Fruit fly (Drosophila melanogaster) whole organism, embryonic: ENCODE results near the gene mtsh.

ENCODE experiments used
- Antp ChIP-seq: fragments of 200-800 bp; sonication (Bioruptor generic); optimal IDR thresholded peaks from 3 replicates; lab custom pipeline; 2016; ENCODE audit warnings: missing biosample characterization, missing genetic modification characterization
- B-H2 ChIP-seq: fragments of 200-800 bp; sonication (Bioruptor generic); optimal IDR thresholded peaks from 2 replicates; lab custom pipeline; 2018; ENCODE audit warnings: missing biosample characterization, mild to moderate bottlenecking, missing genetic modification characterization
- BEAF-32 ChIP-seq: fragments of 200-800 bp; sonication (Bioruptor generic); optimal IDR thresholded peaks from 3 replicates; lab custom pipeline; 2017; ENCODE audit warnings: missing biosample characterization, missing genetic modification characterization, mild to moderate bottlenecking, moderate library complexity, missing genetic modification reagents
- Bdp1 ChIP-seq: fragments of 200-800 bp; sonication (Bioruptor generic); optimal IDR thresholded peaks from 3 replicates; lab custom pipeline; 2016; ENCODE audit warnings: missing biosample characterization, missing genetic modification characterization
- CG10321 ChIP-seq: fragments of 200-800 bp; sonication (Bioruptor generic); IDR thresholded peaks from 2 replicates; pipeline ENCODE4 v1.3.6; 2022; ENCODE audit warnings: missing biosample characterization, missing genetic modification characterization
- CG11085 ChIP-seq: fragments of 200-800 bp; sonication (Bioruptor generic); IDR thresholded peaks from 2 replicates; pipeline ENCODE4 v1.3.6; 2022; ENCODE audit warnings: missing biosample characterization, missing genetic modification characterization
- CG11398 ChIP-seq: fragments of 200-800 bp; sonication (Bioruptor generic); optimal IDR thresholded peaks from 2 replicates; lab custom pipeline; 2016; ENCODE audit warnings: missing biosample characterization, missing genetic modification characterization
- CG11695 ChIP-seq: fragments of 200-800 bp; sonication (Bioruptor generic); IDR thresholded peaks from 3 replicates; pipeline ENCODE4 v1.3.6; 2022; ENCODE audit warnings: missing biosample characterization, missing genetic modification characterization
- CG11696 ChIP-seq: fragments of 200-800 bp; sonication (Bioruptor generic); IDR thresholded peaks from 2 replicates; pipeline ENCODE4 v1.3.6; 2022; ENCODE audit warnings: missing biosample characterization, missing genetic modification characterization
- CG14860 ChIP-seq: fragments of 200-800 bp; sonication (Bioruptor generic); IDR thresholded peaks from 3 replicates; pipeline ENCODE4 v1.3.6; 2022; ENCODE audit warnings: missing biosample characterization, missing genetic modification characterization; ENCODE audit not compliant: partially characterized antibody
- CG18011 ChIP-seq: fragments of 200-800 bp; sonication (Bioruptor generic); optimal IDR thresholded peaks from 2 replicates; lab custom pipeline; 2017; ENCODE audit warnings: missing biosample characterization, missing genetic modification characterization, mild to moderate bottlenecking, moderate library complexity, missing genotype
- CG32532 ChIP-seq: fragments of 200-800 bp; sonication (Bioruptor generic); IDR thresholded peaks from 2 replicates; pipeline ENCODE4 v1.3.6; 2022; ENCODE audit warnings: missing biosample characterization, missing genetic modification characterization
- CG33557 ChIP-seq: fragments of 200-800 bp; sonication (Bioruptor generic); optimal IDR thresholded peaks from 2 replicates; lab custom pipeline; 2019; ENCODE audit warnings: missing biosample characterization, mild to moderate bottlenecking, missing genetic modification characterization, moderate library complexity
- CG34376 ChIP-seq: fragments of 200-800 bp; sonication (Bioruptor generic); optimal IDR thresholded peaks from 2 replicates; lab custom pipeline; 2018; ENCODE audit warnings: missing biosample characterization, mild to moderate bottlenecking, missing genetic modification characterization
- CG4820 ChIP-seq: fragments of 200-800 bp; sonication (Bioruptor generic); optimal IDR thresholded peaks from 3 replicates; lab custom pipeline; 2016; ENCODE audit warnings: missing biosample characterization, missing genetic modification characterization
- CG6765 ChIP-seq: fragments of 200-800 bp; sonication (Bioruptor generic); optimal IDR thresholded peaks from 3 replicates; lab custom pipeline; 2017; ENCODE audit warnings: missing biosample characterization, mild to moderate bottlenecking, missing genetic modification characterization
- CG7357 ChIP-seq: fragments of 200-800 bp; sonication (Bioruptor generic); IDR thresholded peaks from 3 replicates; pipeline ENCODE4 v1.3.6; 2022; ENCODE audit warnings: missing biosample characterization, missing genetic modification characterization
- D19B ChIP-seq: fragments of 200-800 bp; sonication (Bioruptor generic); optimal IDR thresholded peaks from 2 replicates; lab custom pipeline; 2017; ENCODE audit warnings: missing biosample characterization, mild to moderate bottlenecking, missing genetic modification characterization
- Dfd ChIP-seq, 2 experiments: fragments of >200 bp; optimal IDR thresholded peaks; 2 replicates each; lab custom pipeline; 2017; ENCODE audit warnings: missing biosample characterization in 2 of 2, missing genetic modification characterization in 2 of 2
- Dll ChIP-seq: fragments of 200-800 bp; sonication (Bioruptor generic); IDR thresholded peaks from 4 replicates; pipeline ENCODE4 v1.3.6; 2022; ENCODE audit warnings: missing biosample characterization, missing genetic modification characterization; ENCODE audit not compliant: partially characterized antibody
- Hr51 ChIP-seq, 2 experiments: fragments of 200-800 bp; sonication (Bioruptor generic); optimal IDR thresholded peaks; 2 replicates in 1 of 2; 3 replicates in 1 of 2; lab custom pipeline; 2016 to 2018; ENCODE audit warnings: missing biosample characterization in 2 of 2, missing genetic modification characterization in 2 of 2, mild to moderate bottlenecking in 1 of 2, moderate library complexity in 1 of 2
- MTF-1 ChIP-seq: fragments of 200-800 bp; sonication (Bioruptor generic); optimal IDR thresholded peaks from 2 replicates; lab custom pipeline; 2018; ENCODE audit warnings: missing biosample characterization, mild to moderate bottlenecking, missing genetic modification characterization, borderline replicate concordance
- NK7.1 ChIP-seq: fragments of 200-800 bp; sonication (Bioruptor generic); optimal IDR thresholded peaks from 3 replicates; lab custom pipeline; 2016; ENCODE audit warnings: missing biosample characterization, missing genetic modification characterization
- Oli ChIP-seq: fragments of 200-800 bp; sonication (Bioruptor generic); optimal IDR thresholded peaks from 2 replicates; lab custom pipeline; 2018; ENCODE audit warnings: missing biosample characterization, mild to moderate bottlenecking, missing genetic modification characterization, moderate library complexity
- PHDP ChIP-seq: fragments of 200-800 bp; sonication (Bioruptor generic); optimal IDR thresholded peaks from 3 replicates; lab custom pipeline; 2018; ENCODE audit warnings: missing biosample characterization, mild to moderate bottlenecking, missing genetic modification characterization, moderate library complexity
- Usf ChIP-seq: fragments of 200-800 bp; sonication (Bioruptor generic); optimal IDR thresholded peaks from 2 replicates; lab custom pipeline; 2017; ENCODE audit warnings: missing genotype, missing biosample characterization, missing genetic modification characterization
- Vsx1 ChIP-seq: fragments of 200-800 bp; sonication (Bioruptor generic); optimal IDR thresholded peaks from 2 replicates; lab custom pipeline; 2017; ENCODE audit warnings: missing biosample characterization, mild to moderate bottlenecking, missing genetic modification characterization, missing genetic modification reagents
- ci ChIP-seq: fragments of 200-800 bp; sonication (Bioruptor generic); IDR thresholded peaks from 3 replicates; pipeline ENCODE4 v1.3.6; 2022; ENCODE audit warnings: missing biosample characterization, missing genetic modification characterization
- corto ChIP-seq: fragments of 200-800 bp; sonication (Bioruptor generic); optimal IDR thresholded peaks from 2 replicates; lab custom pipeline; 2016; ENCODE audit warnings: missing biosample characterization, mild to moderate bottlenecking, missing genetic modification characterization, moderate library complexity
- dysf ChIP-seq: fragments of 200-800 bp; sonication (Bioruptor generic); IDR thresholded peaks from 3 replicates; pipeline ENCODE4 v1.3.6; 2022; ENCODE audit warnings: missing biosample characterization, missing genetic modification characterization
- ems ChIP-seq: fragments of 200-800 bp; sonication (Bioruptor generic); optimal IDR thresholded peaks from 3 replicates; lab custom pipeline; 2016; ENCODE audit warnings: missing biosample characterization, missing genetic modification characterization
- gsb-n ChIP-seq: fragments of 200-800 bp; sonication (Bioruptor generic); optimal IDR thresholded peaks from 3 replicates; lab custom pipeline; 2018; ENCODE audit warnings: missing biosample characterization, mild to moderate bottlenecking, missing genetic modification characterization
- hkb ChIP-seq, 2 experiments: fragments of 200-800 bp in 1 of 2; fragments of >200 bp in 1 of 2; sonication (Bioruptor generic) in 1 of 2; IDR thresholded peaks in 1 of 2; optimal IDR thresholded peaks in 1 of 2; 2 replicates each; pipeline versions ENCODE4 v1.3.6 to Lab custom; 2017 to 2022; ENCODE audit warnings: missing biosample characterization in 1 of 2, missing genetic modification characterization in 1 of 2
- inv ChIP-seq: fragments of 200-800 bp; sonication (Bioruptor generic); IDR thresholded peaks from 2 replicates; pipeline ENCODE4 v1.3.6; 2022; ENCODE audit warnings: missing biosample characterization, missing genetic modification characterization; ENCODE audit not compliant: partially characterized antibody
- jigr1 ChIP-seq: fragments of 200-800 bp; sonication (Bioruptor generic); IDR thresholded peaks from 3 replicates; pipeline ENCODE4 v1.3.6; 2022; ENCODE audit warnings: missing biosample characterization, missing genetic modification characterization
- ken ChIP-seq: fragments of 200-800 bp; sonication (Bioruptor generic); IDR thresholded peaks from 3 replicates; pipeline ENCODE4 v1.3.6; 2022; ENCODE audit warnings: missing biosample characterization, missing genetic modification characterization
- oc ChIP-seq: fragments of 200-800 bp; sonication (Bioruptor generic); optimal IDR thresholded peaks from 2 replicates; lab custom pipeline; 2018; ENCODE audit warnings: missing biosample characterization, mild to moderate bottlenecking, missing genetic modification characterization, moderate library complexity
- odd ChIP-seq: fragments of 200-800 bp; sonication (Bioruptor generic); optimal IDR thresholded peaks from 2 replicates; lab custom pipeline; 2017; ENCODE audit warnings: missing biosample characterization, mild to moderate bottlenecking, missing genetic modification characterization
- pan ChIP-seq, 4 experiments: fragments of >200 bp in 3 of 4; fragments of 200-800 bp in 1 of 4; sonication (Bioruptor generic) in 1 of 4; optimal IDR thresholded peaks in 3 of 4; IDR thresholded peaks in 1 of 4; 2 replicates each; pipeline versions ENCODE4 v1.3.6 to Lab custom; 2017 to 2022; ENCODE audit warnings: missing biosample characterization in 2 of 4, missing genetic modification characterization in 2 of 4, mixed read lengths in 1 of 4
- pnt ChIP-seq: fragments of 200-800 bp; sonication (Bioruptor generic); optimal IDR thresholded peaks from 3 replicates; lab custom pipeline; 2016; ENCODE audit warnings: missing biosample characterization, missing genetic modification characterization
- pros ChIP-seq: fragments of 200-800 bp; sonication (Bioruptor generic); optimal IDR thresholded peaks from 3 replicates; lab custom pipeline; 2019; ENCODE audit warnings: missing biosample characterization, mild to moderate bottlenecking, missing genetic modification characterization, moderate library complexity
- so ChIP-seq: fragments of 200-800 bp; sonication (Bioruptor generic); IDR thresholded peaks from 3 replicates; pipeline ENCODE4 v1.3.6; 2022; ENCODE audit warnings: missing biosample characterization, missing genetic modification characterization
- sob ChIP-seq: fragments of 200-800 bp; sonication (Bioruptor generic); IDR thresholded peaks from 2 replicates; pipeline ENCODE4 v1.3.6; 2022; ENCODE audit warnings: missing biosample characterization, missing genetic modification characterization
- tin ChIP-seq: fragments of 200-800 bp; sonication (Bioruptor generic); optimal IDR thresholded peaks from 3 replicates; lab custom pipeline; 2016; ENCODE audit warnings: missing biosample characterization, missing genetic modification characterization
- twi ChIP-seq: fragments of 200-800 bp; optimal IDR thresholded peaks from 2 replicates; lab custom pipeline; 2019; ENCODE audit warnings: missing biosample characterization, mild to moderate bottlenecking, missing genetic modification characterization, moderate library complexity
- unc-4 ChIP-seq: fragments of 200-800 bp; sonication (Bioruptor generic); IDR thresholded peaks from 2 replicates; pipeline ENCODE4 v1.3.6; 2022; ENCODE audit warnings: missing biosample characterization, missing genetic modification characterization; ENCODE audit not compliant: partially characterized antibody
- wdn ChIP-seq: fragments of 200-800 bp; sonication (Bioruptor generic); IDR thresholded peaks from 2 replicates; pipeline ENCODE4 v1.3.6; 2022; ENCODE audit warnings: missing biosample characterization, missing genetic modification characterization

mtsh gene

dm6 chr2L:8292159-8292887 lies 27.4 kb downstream of the mtsh start (continued):
- peak; percentile 95 for TF ChIP-seq tin (GFP tag; lab: Kevin White, UChicago)
- peak; percentile 97 for TF ChIP-seq wdn (GFP tag; lab: Robert Waterston, UW)
- TF ChIP-seq pnt (GFP tag; lab: Kevin White, UChicago): peak; percentile 92
- TF ChIP-seq Usf: peak; percentile 81
- TF ChIP-seq NK7.1 (GFP tag; lab: Kevin White, UChicago): peak; percentile 87
- peak; percentile 91 for TF ChIP-seq CG6765 (GFP tag; lab: Kevin White, UChicago)
- TF ChIP-seq CG18011 (GFP tag; lab: Kevin White, UChicago): peak; percentile 84
- peak; percentile 75 for TF ChIP-seq pros (GFP tag; lab: Kevin White, UChicago)
- TF ChIP-seq ems (GFP tag; lab: Kevin White, UChicago): peak; percentile 93
- peak; percentile 94 for TF ChIP-seq CG33557 (GFP tag; lab: Kevin White, UChicago)
- peak; percentile 90 for TF ChIP-seq CG7357
- peak; percentile 86 for TF ChIP-seq MTF-1 (GFP tag; lab: Kevin White, UChicago)
- no peak for TF ChIP-seq unc-4
- TF ChIP-seq B-H2 (GFP tag; lab: Kevin White, UChicago): peak; percentile 95
- TF ChIP-seq CG11695 (GFP tag; lab: Robert Waterston, UW): peak; percentile 100
- TF ChIP-seq jigr1 (GFP tag; lab: Robert Waterston, UW): peak; percentile 94
- TF ChIP-seq hkb (optimal IDR thresholded peaks at IDR 0.05; lab: Kevin White, UChicago): no peak
- peak; percentile 98 for TF ChIP-seq hkb (GFP tag; IDR thresholded peaks at IDR 0.05; lab: Robert Waterston, UW)
- peak; percentile 93 for TF ChIP-seq twi (tag; lab: Kevin White, UChicago)
- TF ChIP-seq pan (optimal IDR thresholded peaks at IDR 0.05; lab: Kevin White, UChicago): no peak
- peak in 1 of 2 experiments; percentile 97 for TF ChIP-seq pan (GFP tag; optimal IDR thresholded peaks at IDR 0.05 in 1 of 2, IDR thresholded peaks at IDR 0.05 in 1 of 2)
- TF ChIP-seq Hr51 (GFP tag; optimal IDR thresholded peaks at IDR 0.05; lab: Kevin White, UChicago): peak; percentile 89 to 95
- peak; percentile 93 for TF ChIP-seq CG4820 (GFP tag; lab: Kevin White, UChicago)
- peak; percentile 89 for TF ChIP-seq Vsx1 (GFP tag; lab: Kevin White, UChicago)
- no peak for TF ChIP-seq CG14860 (GFP tag; lab: Robert Waterston, UW)
- TF ChIP-seq CG32532 (GFP tag; lab: Robert Waterston, UW): peak; percentile 98
- TF ChIP-seq CG10321 (GFP tag; lab: Robert Waterston, UW): peak; percentile 73; the same call in 1 of the 2 replicates
- no peak for TF ChIP-seq inv (GFP tag; lab: Robert Waterston, UW)
- peak; percentile 93 for TF ChIP-seq CG11696 (GFP tag; lab: Robert Waterston, UW)
- TF ChIP-seq CG34376 (GFP tag; lab: Kevin White, UChicago): peak; percentile 96
- TF ChIP-seq PHDP (tag; lab: Kevin White, UChicago): peak; percentile 97
- peak; percentile 4 for TF ChIP-seq BEAF-32
- TF ChIP-seq CG11398 (GFP tag; lab: Kevin White, UChicago): peak; percentile 91
- peak; percentile 95 for TF ChIP-seq odd (GFP tag; lab: Kevin White, UChicago)
- TF ChIP-seq dysf: peak; percentile 98
- TF ChIP-seq ken: peak; percentile 96
- peak; percentile 83 for TF ChIP-seq D19B (GFP tag; lab: Kevin White, UChicago)
- peak; percentile 98 for TF ChIP-seq sob
- TF ChIP-seq ci (GFP tag; lab: Robert Waterston, UW): peak; percentile 99
- TF ChIP-seq corto: peak; percentile 27
- peak; percentile 95 for TF ChIP-seq CG11085
- peak; percentile 98 for TF ChIP-seq so (GFP tag; lab: Robert Waterston, UW)
- TF ChIP-seq Dfd (GFP tag; optimal IDR thresholded peaks at IDR 0.05; lab: Kevin White, UChicago): no peak
- peak; percentile 90 for TF ChIP-seq Antp (GFP tag; lab: Kevin White, UChicago)
- TF ChIP-seq gsb-n (tag; lab: Kevin White, UChicago): peak; percentile 98
- 0 out of 4 replicates have a peak, but pooled peaks have one; percentile 20 for TF ChIP-seq Dll
- peak; percentile 81 for TF ChIP-seq Bdp1
- peak; percentile 97 for TF ChIP-seq Oli (tag; lab: Kevin White, UChicago)
- TF ChIP-seq oc (tag; lab: Kevin White, UChicago): peak; percentile 99
